In genomic region chrIII:843999-844398, ce11 we compare ENCODE assay signal across 1 worm cellular context.
TF ChIP-seq lines count a peak whose summit lies in the region.

No protein-coding gene starts in this region.

TF ChIP-seq in whole organism, L1 larva, 84 proteins besides CTCF, POLR2A, EP300 and RAD21 (continued from another document):
- TF ChIP-seq ets-5 (GFP tag; IDR thresholded peaks at IDR 0.05; lab: Robert Waterston, UW) (no peak), nhr-28 (tag; optimal IDR thresholded peaks at IDR 0.05; lab: Kevin White, UChicago) (no peak), fkh-8 (tag; optimal IDR thresholded peaks at IDR 0.05; lab: Kevin White, UChicago) (no peak), lir-3 (tag; optimal IDR thresholded peaks at IDR 0.05; lab: Kevin White, UChicago; ENCODE audit: poor library complexity) (no peak), rnt-1 (tag; optimal IDR thresholded peaks at IDR 0.05; lab: Kevin White, UChicago) (peak; percentile 43), blmp-1 (tag; optimal IDR thresholded peaks at IDR 0.05; lab: Kevin White, UChicago) (no peak), ceh-8 (GFP tag; optimal IDR thresholded peaks at IDR 0.05; lab: Kevin White, UChicago) (no peak), dsc-1 (tag; optimal IDR thresholded peaks at IDR 0.05; lab: Kevin White, UChicago) (no peak), lin-35 (GFP tag; optimal IDR thresholded peaks at IDR 0.05; lab: Kevin White, UChicago) (peak; percentile 18 to 39), dpl-1 (GFP tag; optimal IDR thresholded peaks at IDR 0.05; lab: Kevin White, UChicago) (peak in 1 of 3 experiments; percentile 28), alr-1 (tag; optimal IDR thresholded peaks at IDR 0.05; lab: Kevin White, UChicago; ENCODE audit: borderline replicate concordance) (no peak), tlp-1 (tag; optimal IDR thresholded peaks at IDR 0.05; lab: Kevin White, UChicago) (no peak), hlh-4 (tag; optimal IDR thresholded peaks at IDR 0.05; lab: Kevin White, UChicago) (no peak), C34B4.2 (tag; optimal IDR thresholded peaks at IDR 0.05; lab: Kevin White, UChicago) (no peak), pqm-1 (tag; optimal IDR thresholded peaks at IDR 0.05; lab: Kevin White, UChicago) (no peak), nhr-77 (tag; optimal IDR thresholded peaks at IDR 0.05; lab: Kevin White, UChicago) (no peak), egl-13 (tag; optimal IDR thresholded peaks at IDR 0.05; lab: Kevin White, UChicago) (no peak), aly-2 (tag; optimal IDR thresholded peaks at IDR 0.05; lab: Kevin White, UChicago) (no peak), mab-9 (GFP tag; IDR thresholded peaks at IDR 0.05; lab: Robert Waterston, UW) (no peak), unc-86 (tag; optimal IDR thresholded peaks at IDR 0.05; lab: Kevin White, UChicago) (no peak), nhr-85 (tag; lab: Kevin White, UChicago) (no peak), C04F5.9 (tag; optimal IDR thresholded peaks at IDR 0.05; lab: Kevin White, UChicago) (no peak), ceh-82 (tag; optimal IDR thresholded peaks at IDR 0.05; lab: Kevin White, UChicago) (peak in 1 of 3 experiments; percentile 59)
TF ChIP-seq in whole organism, L1 larva: peak in this region for 16.
